Fruit fly (Drosophila melanogaster): ENCODE measurements around the gene CG10903.

- TF ChIP-seq Hnf4 (GFP tag; optimal IDR thresholded peaks at IDR 0.05) (no peak), jim (GFP tag; optimal IDR thresholded peaks at IDR 0.05) (no peak), pan (optimal IDR thresholded peaks at IDR 0.05) (no peak), dsf (GFP tag; optimal IDR thresholded peaks at IDR 0.05; ENCODE audit: borderline replicate concordance) (no peak), CG9705 (GFP tag; optimal IDR thresholded peaks at IDR 0.05) (no peak), Jra (GFP tag; optimal IDR thresholded peaks at IDR 0.05) (no peak), CrebA (GFP tag; optimal IDR thresholded peaks at IDR 0.05; ENCODE audit: borderline replicate concordance) (no peak), fru (GFP tag; optimal IDR thresholded peaks at IDR 0.05) (no peak), Myc (optimal IDR thresholded peaks at IDR 0.05) (peak; percentile 63), N (GFP tag; optimal IDR thresholded peaks at IDR 0.05) (no peak)
Observed at dm6 chr3R:7981396-7981795, 48.8 kb upstream of the CG10903 start.
